Worm (Caenorhabditis elegans) whole organism, early embryonic: Measurements from ENCODE around the gene Y55B1AR.2.

Source experiments
- B0310.2 ChIP-seq: sonication (generic microtip); optimal IDR thresholded peaks from 2 replicates; lab custom pipeline; 2016; ENCODE audit warnings: mild to moderate bottlenecking, missing genetic modification characterization, missing compliant biosample characterization
- F13C5.2 ChIP-seq: sonication (generic microtip); optimal IDR thresholded peaks from 2 replicates; lab custom pipeline; 2017; ENCODE audit warnings: mild to moderate bottlenecking, missing genetic modification characterization, inconsistent platforms, missing compliant biosample characterization
- aly-1 ChIP-seq: sonication (generic microtip); optimal IDR thresholded peaks from 2 replicates; lab custom pipeline; 2016; ENCODE audit warnings: missing genetic modification characterization, missing compliant biosample characterization
- ama-1 ChIP-seq: fragments of 150-350 bp; optimal IDR thresholded peaks from 2 replicates; lab custom pipeline; 2014
- ceh-13 ChIP-seq: fragments of 200-800 bp; sonication (Bioruptor generic); optimal IDR thresholded peaks from 2 replicates; lab custom pipeline; 2018; ENCODE audit warnings: mild to moderate bottlenecking, missing genetic modification characterization, missing compliant biosample characterization
- ceh-36 ChIP-seq: sonication (generic microtip); optimal IDR thresholded peaks from 2 replicates; lab custom pipeline; 2016; ENCODE audit warnings: missing genetic modification characterization, inconsistent platforms, missing compliant biosample characterization
- ets-7 ChIP-seq: sonication (generic microtip); optimal IDR thresholded peaks from 2 replicates; lab custom pipeline; 2016; ENCODE audit warnings: missing genotype, missing genetic modification characterization, missing compliant biosample characterization
- flt-1 ChIP-seq: fragments of 200-800 bp; sonication (Bioruptor generic); IDR thresholded peaks from 2 replicates; pipeline ENCODE4 v1.3.6; 2022; ENCODE audit warnings: missing genetic modification characterization, missing compliant biosample characterization
- hmbx-1 ChIP-seq: sonication (generic microtip); optimal IDR thresholded peaks from 2 replicates; lab custom pipeline; 2016; ENCODE audit warnings: mild to moderate bottlenecking, missing genetic modification characterization, missing compliant biosample characterization
- hmg-4 ChIP-seq: fragments of 200-800 bp; sonication (Bioruptor generic); optimal IDR thresholded peaks from 2 replicates; lab custom pipeline; 2018; ENCODE audit warnings: mild to moderate bottlenecking, missing genetic modification characterization, missing compliant biosample characterization
- hnd-1 ChIP-seq: sonication (generic microtip); optimal IDR thresholded peaks from 2 replicates; lab custom pipeline; 2016; ENCODE audit warnings: missing genetic modification characterization, missing compliant biosample characterization
- pes-1 ChIP-seq: fragments of 200-800 bp; sonication (Bioruptor generic); IDR thresholded peaks from 2 replicates; pipeline ENCODE4 v1.3.6; 2022; ENCODE audit warnings: missing genetic modification reagents, missing genetic modification characterization, missing compliant biosample characterization
- scrt-1 ChIP-seq: fragments of 200-800 bp; sonication (Bioruptor generic); IDR thresholded peaks from 2 replicates; pipeline ENCODE4 v1.3.6; 2022; ENCODE audit warnings: missing genetic modification characterization, missing compliant biosample characterization
- sea-1 ChIP-seq: fragments of 200-800 bp; sonication (Bioruptor generic); conservative IDR thresholded peaks from 2 replicates; pipeline ENCODE4 v1.3.6; 2022; ENCODE audit warnings: missing genetic modification characterization, missing compliant biosample characterization
- tbx-11 ChIP-seq: fragments of 200-800 bp; sonication (Bioruptor generic); IDR thresholded peaks from 2 replicates; pipeline ENCODE4 v1.3.6; 2022; ENCODE audit warnings: missing genetic modification characterization, missing compliant biosample characterization
- tbx-37 ChIP-seq: fragments of 200-800 bp; sonication (Bioruptor generic); conservative IDR thresholded peaks from 2 replicates; pipeline ENCODE4 v1.3.6; 2022; ENCODE audit warnings: missing genetic modification reagents, missing genetic modification characterization, missing compliant biosample characterization
- tra-4 ChIP-seq: sonication (generic microtip); optimal IDR thresholded peaks from 2 replicates; lab custom pipeline; 2017; ENCODE audit warnings: missing genetic modification characterization, missing compliant biosample characterization

Y55B1AR.2 gene

DNA sequence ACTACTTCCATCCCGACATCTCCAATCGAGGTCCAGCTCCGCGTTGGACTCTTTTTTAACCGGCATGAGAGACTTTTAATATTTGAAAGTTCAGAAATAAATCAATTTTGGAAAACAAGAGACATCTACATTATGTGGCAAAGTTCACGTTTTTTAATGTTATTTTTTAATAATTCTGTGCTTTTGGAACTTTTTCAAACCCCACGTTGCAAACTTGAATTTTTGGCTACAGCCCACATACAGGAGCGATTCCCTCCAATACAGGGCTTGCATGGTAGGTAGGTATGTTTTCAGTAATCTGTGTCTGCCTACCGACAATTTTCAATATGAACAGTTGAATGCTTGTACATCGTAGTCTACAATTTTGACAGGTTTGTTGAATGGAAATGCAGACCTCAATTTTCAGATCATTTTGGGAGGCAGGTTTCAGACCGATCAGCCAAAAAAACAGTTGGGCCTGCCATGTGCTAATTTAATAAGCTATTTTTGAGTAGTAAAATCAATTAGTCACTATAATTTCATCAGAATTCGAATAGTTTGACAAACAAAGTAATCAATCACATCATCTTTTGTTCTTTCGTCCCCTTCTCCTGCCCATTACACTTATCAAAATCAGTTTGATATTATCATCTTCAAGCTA is 6.9 kb upstream of the Y55B1AR.2 start, which contains the start of the genes Y55B1AR.4 and ttr-7:
TSS of gene Y55B1AR.4 (minus strand) at position 101 of the 640 bp plus-strand sequence.
TSS of gene ttr-7 (plus strand) at position 590 of the 640 bp plus-strand sequence.
- no peak for TF ChIP-seq flt-1 (GFP tag; lab: Robert Waterston, UW)
- TF ChIP-seq ceh-13 (GFP tag; lab: Kevin White, UChicago) = no peak

DNA sequence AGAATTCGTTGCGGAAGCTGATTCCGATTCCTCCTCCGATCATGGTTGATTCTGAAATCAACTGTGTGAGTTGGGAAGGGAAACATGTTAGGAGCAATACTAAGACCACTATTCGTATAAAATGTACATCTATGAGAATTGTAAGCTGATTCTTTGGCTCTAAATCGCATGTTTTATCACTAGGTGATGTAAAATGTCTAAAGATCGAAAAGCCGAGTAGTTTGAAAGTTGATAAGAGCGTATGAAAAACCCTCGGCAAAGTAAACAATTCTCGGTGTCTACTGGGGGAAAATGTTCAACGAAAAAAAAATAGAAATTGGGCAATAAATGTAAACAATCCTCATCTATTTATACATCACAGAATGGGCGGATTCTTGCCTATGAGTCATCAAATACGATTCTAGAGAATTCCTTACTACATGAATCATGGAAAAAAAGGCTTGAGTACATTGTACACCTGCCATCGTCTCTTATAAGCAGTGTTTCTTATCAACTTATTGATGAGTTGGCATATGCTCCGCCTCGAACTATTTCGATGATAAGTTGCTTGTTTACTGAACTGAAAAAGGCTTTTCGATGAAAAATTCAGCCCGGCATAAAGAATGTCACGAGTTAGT is 1.8 kb upstream of the Y55B1AR.2 start, which contains the start of gene lec-6:
TSS of gene lec-6 (minus strand) at position 51 of the 617 bp plus-strand sequence.
- TF ChIP-seq aly-1 (tag; lab: Kevin White, UChicago) = no peak
- TF ChIP-seq flt-1 (GFP tag; lab: Robert Waterston, UW) = no peak
- TF ChIP-seq hmbx-1 = no peak
- no peak for TF ChIP-seq tbx-37 (GFP tag; lab: Robert Waterston, UW)
- no peak for TF ChIP-seq pes-1
- TF ChIP-seq hnd-1 = no peak
- no peak for TF ChIP-seq scrt-1
- TF ChIP-seq tbx-11 (GFP tag; lab: Robert Waterston, UW) = no peak
- no peak for TF ChIP-seq F13C5.2
- TF ChIP-seq B0310.2 (tag; lab: Kevin White, UChicago) = no peak
- no peak for TF ChIP-seq tra-4 (tag; lab: Kevin White, UChicago)
- no peak for TF ChIP-seq ets-7 (tag; lab: Kevin White, UChicago)

DNA sequence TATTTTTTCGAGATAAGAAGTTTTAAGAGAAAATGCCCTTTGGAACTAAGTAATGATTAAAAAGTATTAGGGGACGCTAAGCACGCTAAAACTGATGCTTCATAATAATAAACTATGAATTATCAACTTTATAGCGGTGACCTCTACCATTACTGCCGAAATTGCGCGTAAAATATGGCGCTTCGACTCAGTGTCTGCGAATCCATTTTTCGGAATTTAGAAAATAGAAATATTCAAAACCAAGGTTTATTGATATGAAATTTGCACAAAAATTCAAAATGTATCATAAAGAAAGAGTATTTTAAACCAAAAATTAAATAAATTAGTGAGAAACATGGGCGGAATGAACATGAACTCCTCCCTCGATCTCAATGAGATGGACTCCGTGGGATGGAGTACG is 692 bp upstream of the Y55B1AR.2 start:
- TF ChIP-seq ama-1 = no peak
- TF ChIP-seq aly-1 (tag; lab: Kevin White, UChicago) = no peak
- no peak for TF ChIP-seq hnd-1
- no peak for TF ChIP-seq ets-7 (tag; lab: Kevin White, UChicago)
- no peak for TF ChIP-seq hmg-4 (GFP tag; lab: Kevin White, UChicago)
- TF ChIP-seq hmbx-1 = no peak
- no peak for TF ChIP-seq tbx-11 (GFP tag; lab: Robert Waterston, UW)
- TF ChIP-seq flt-1 (GFP tag; lab: Robert Waterston, UW) = no peak
- TF ChIP-seq ceh-13 (GFP tag; lab: Kevin White, UChicago) = no peak
- TF ChIP-seq pes-1 = no peak

DNA sequence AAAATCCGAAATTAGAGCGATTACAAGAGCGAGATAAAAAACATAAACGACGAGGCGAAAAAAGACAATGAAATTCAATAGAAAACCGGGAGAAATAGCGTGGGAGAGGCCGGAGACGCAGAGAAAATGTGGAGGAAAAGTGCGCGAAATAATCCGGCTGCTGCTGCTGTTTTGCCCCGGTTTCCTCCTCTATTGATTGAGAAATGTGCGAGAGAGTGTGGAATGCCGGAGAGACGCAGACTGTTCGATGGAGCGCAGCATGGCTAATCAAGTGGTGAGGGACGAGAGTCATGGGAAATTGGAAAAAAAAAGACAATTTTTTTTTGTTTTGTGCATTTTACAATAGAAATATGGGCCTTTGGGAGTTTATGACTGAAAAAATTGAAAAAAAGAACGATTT is 419 bp downstream of the Y55B1AR.2 start:
- TF ChIP-seq tbx-11 (GFP tag; lab: Robert Waterston, UW) (no peak), hmbx-1 (no peak), B0310.2 (tag; lab: Kevin White, UChicago) (no peak), ceh-13 (GFP tag; lab: Kevin White, UChicago) (no peak), ets-7 (tag; lab: Kevin White, UChicago) (no peak), ama-1 (no peak), sea-1 (GFP tag; lab: Robert Waterston, UW) (no peak), tra-4 (tag; lab: Kevin White, UChicago) (no peak), scrt-1 (no peak), ceh-36 (tag; lab: Kevin White, UChicago) (no peak), tbx-37 (GFP tag; lab: Robert Waterston, UW) (no peak), hnd-1 (no peak), flt-1 (GFP tag; lab: Robert Waterston, UW) (no peak), hmg-4 (GFP tag; lab: Kevin White, UChicago) (no peak), aly-1 (tag; lab: Kevin White, UChicago) (no peak), pes-1 (no peak), F13C5.2 (no peak)

DNA sequence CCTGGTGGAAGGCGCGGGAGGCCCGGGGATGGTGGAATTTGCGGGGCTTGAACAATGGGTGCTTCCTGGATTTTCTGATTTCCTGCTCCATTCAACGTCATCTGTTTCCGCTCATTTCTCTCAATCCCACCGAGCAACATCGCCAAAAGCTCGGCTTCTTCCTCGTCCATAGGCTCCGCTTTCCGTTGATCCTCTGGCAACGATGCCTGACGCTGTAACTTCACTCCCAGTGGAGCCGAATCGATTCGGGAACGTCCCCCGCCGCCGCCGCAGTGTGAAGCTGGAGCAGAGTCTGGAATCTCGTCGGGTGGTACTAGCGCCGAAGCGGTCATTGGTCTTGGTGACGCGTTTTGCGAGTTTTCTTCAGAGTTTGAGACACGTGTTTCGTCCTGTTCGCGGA is 3.1 kb downstream of the Y55B1AR.2 start:
- TF ChIP-seq B0310.2 (tag; lab: Kevin White, UChicago) (no peak), hmg-4 (GFP tag; lab: Kevin White, UChicago) (no peak), sea-1 (GFP tag; lab: Robert Waterston, UW) (no peak), flt-1 (GFP tag; lab: Robert Waterston, UW) (no peak), ceh-36 (tag; lab: Kevin White, UChicago) (no peak), ceh-13 (GFP tag; lab: Kevin White, UChicago) (no peak), ets-7 (tag; lab: Kevin White, UChicago) (no peak), ama-1 (no peak), F13C5.2 (no peak), hmbx-1 (no peak), pes-1 (no peak)

DNA sequence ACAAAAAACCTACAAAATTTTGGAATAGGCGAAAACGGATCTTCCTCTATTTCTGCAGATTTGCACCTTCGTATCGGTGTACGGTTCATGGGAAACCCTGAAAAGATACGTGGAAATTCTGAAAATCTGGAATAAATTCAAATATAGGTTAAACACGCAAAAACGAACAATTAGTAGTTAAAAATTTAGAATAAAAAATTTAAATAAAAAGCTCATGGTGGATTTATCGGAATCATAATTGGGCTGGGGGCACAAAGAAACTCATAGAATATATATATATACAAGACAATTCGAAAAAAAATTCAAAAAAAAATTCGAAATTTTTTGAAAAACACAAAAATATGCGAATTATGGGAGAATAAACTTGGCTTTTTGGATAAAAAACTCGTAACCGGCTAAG is 11.6 kb downstream of the Y55B1AR.2 start, which contains the start of gene helq-1:
TSS of gene helq-1 (minus strand) at position 101 of the 400 bp plus-strand sequence.
- no peak for TF ChIP-seq B0310.2 (tag; lab: Kevin White, UChicago)

DNA sequence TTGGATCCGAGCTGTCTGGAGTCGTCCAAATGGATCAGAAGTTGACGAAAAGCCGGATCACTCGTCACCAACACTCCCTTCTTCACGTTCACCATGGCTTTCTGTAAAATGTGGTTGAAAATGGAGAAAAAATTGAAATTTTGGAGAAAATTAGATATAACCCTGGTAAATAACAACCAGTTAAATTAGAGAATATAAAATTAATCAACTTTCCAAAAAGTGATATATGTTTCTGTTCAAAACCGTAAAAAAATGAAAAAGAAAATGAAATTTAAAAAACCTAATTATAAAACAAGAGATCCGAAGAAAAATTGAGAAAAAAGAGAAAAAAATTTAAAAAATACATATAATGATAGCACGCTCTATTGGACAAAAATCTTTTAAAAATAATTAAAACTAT is 21.1 kb downstream of the Y55B1AR.2 start, which contains the start of gene gtf-2H5:
TSS of gene gtf-2H5 (minus strand) at position 101 of the 400 bp plus-strand sequence.
- TF ChIP-seq tbx-11 (GFP tag; lab: Robert Waterston, UW) = no peak
- TF ChIP-seq hmg-4 (GFP tag; lab: Kevin White, UChicago) = no peak
- no peak for TF ChIP-seq F13C5.2
- no peak for TF ChIP-seq flt-1 (GFP tag; lab: Robert Waterston, UW)
- no peak for TF ChIP-seq tbx-37 (GFP tag; lab: Robert Waterston, UW)
- no peak for TF ChIP-seq sea-1 (GFP tag; lab: Robert Waterston, UW)

- no peak for TF ChIP-seq pes-1
Observed at ce11 chrIII:576555-576954, 22.0 kb downstream of the Y55B1AR.2 start.
